Fruit fly (Drosophila melanogaster): ENCODE data around the gene CG34163.

The CG34163 gene

dm6 chr2L:12029594-12030197, 41.6 kb downstream of the CG34163 start:
- TF ChIP-seq svp (GFP tag), result peak; percentile 84
- no peak for TF ChIP-seq CG8119 (GFP tag; IDR thresholded peaks at IDR 0.05)
- TF ChIP-seq vri (GFP tag; optimal IDR thresholded peaks at IDR 0.05), result peak; percentile 66
- no peak for TF ChIP-seq salr (GFP tag; optimal IDR thresholded peaks at IDR 0.05)
- TF ChIP-seq Hr39 (GFP tag; optimal IDR thresholded peaks at IDR 0.05), result no peak
- TF ChIP-seq achi (GFP tag; optimal IDR thresholded peaks at IDR 0.05), result no peak
- no peak for TF ChIP-seq CG4318 (GFP tag; optimal IDR thresholded peaks at IDR 0.05)
- TF ChIP-seq Smox (GFP tag; optimal IDR thresholded peaks at IDR 0.05), result no peak
- no peak for TF ChIP-seq CG34406 (GFP tag; optimal IDR thresholded peaks at IDR 0.05)
- no peak for TF ChIP-seq CG32006 (GFP tag; optimal IDR thresholded peaks at IDR 0.05)

- peak; percentile 2 for TF ChIP-seq Eip93F (GFP tag; optimal IDR thresholded peaks at IDR 0.05)
- TF ChIP-seq CG4318 (GFP tag; optimal IDR thresholded peaks at IDR 0.05), result no peak
- TF ChIP-seq eg (GFP tag; IDR thresholded peaks at IDR 0.05), result no peak
- TF ChIP-seq svp (GFP tag), result peak; percentile 25
- TF ChIP-seq CG11762 (GFP tag; optimal IDR thresholded peaks at IDR 0.05; ENCODE audit: insufficient read depth), result no peak
- peak; percentile 57 for TF ChIP-seq vri (GFP tag; optimal IDR thresholded peaks at IDR 0.05)
Observed at dm6 chr2L:12030552-12031131, 42.6 kb downstream of the CG34163 start.

- TF ChIP-seq CG11762 (GFP tag; optimal IDR thresholded peaks at IDR 0.05; ENCODE audit: insufficient read depth) (no peak), CG8119 (GFP tag; IDR thresholded peaks at IDR 0.05) (no peak), Ets96B (tag; optimal IDR thresholded peaks at IDR 0.05) (no peak), pdm3 (GFP tag; optimal IDR thresholded peaks at IDR 0.05) (no peak), CG1621 (tag; optimal IDR thresholded peaks at IDR 0.05) (no peak), CG34406 (GFP tag; optimal IDR thresholded peaks at IDR 0.05) (no peak), dac (GFP tag; optimal IDR thresholded peaks at IDR 0.05) (no peak), CG6276 (GFP tag; optimal IDR thresholded peaks at IDR 0.05) (no peak), Gug (GFP tag; IDR thresholded peaks at IDR 0.05) (no peak), fkh (GFP tag; optimal IDR thresholded peaks at IDR 0.05) (no peak), CG6792 (GFP tag; optimal IDR thresholded peaks at IDR 0.05) (no peak), CG6854 (GFP tag; optimal IDR thresholded peaks at IDR 0.05) (no peak), Smox (GFP tag; optimal IDR thresholded peaks at IDR 0.05) (no peak), dsx (GFP tag; optimal IDR thresholded peaks at IDR 0.05; ENCODE audit: poor library complexity, severe bottlenecking) (no peak), Eip93F (GFP tag; optimal IDR thresholded peaks at IDR 0.05) (no peak), Sox14 (GFP tag; optimal IDR thresholded peaks at IDR 0.05) (no peak), CG10669 (GFP tag; optimal IDR thresholded peaks at IDR 0.05) (no peak), Met (GFP tag; optimal IDR thresholded peaks at IDR 0.05) (no peak), Blimp-1 (GFP tag; optimal IDR thresholded peaks at IDR 0.05) (no peak), Sox15 (GFP tag; optimal IDR thresholded peaks at IDR 0.05) (no peak)
Observed at dm6 chr2L:12033890-12034289, 45.8 kb downstream of the CG34163 start, which contains the start of gene CG18788. Gene CG18788 (plus strand): TSS chr2L:12034190.

dm6 chr2L:12038177-12038581, 50.1 kb downstream of the CG34163 start, which contains the start of gene Tom70:
Gene Tom70 (minus strand): TSS chr2L:12038511.
- TF ChIP-seq CG8119 (GFP tag; IDR thresholded peaks at IDR 0.05), result no peak
- TF ChIP-seq esn (GFP tag; optimal IDR thresholded peaks at IDR 0.05), result no peak
- TF ChIP-seq dsx (GFP tag; optimal IDR thresholded peaks at IDR 0.05; ENCODE audit: poor library complexity, severe bottlenecking), result peak; percentile 25
- TF ChIP-seq vri (GFP tag; optimal IDR thresholded peaks at IDR 0.05), result peak; percentile 97

All from whole organism, prepupa.